Fruit fly (Drosophila melanogaster): ENCODE measurements around the gene awd.

Gene awd

DNA sequence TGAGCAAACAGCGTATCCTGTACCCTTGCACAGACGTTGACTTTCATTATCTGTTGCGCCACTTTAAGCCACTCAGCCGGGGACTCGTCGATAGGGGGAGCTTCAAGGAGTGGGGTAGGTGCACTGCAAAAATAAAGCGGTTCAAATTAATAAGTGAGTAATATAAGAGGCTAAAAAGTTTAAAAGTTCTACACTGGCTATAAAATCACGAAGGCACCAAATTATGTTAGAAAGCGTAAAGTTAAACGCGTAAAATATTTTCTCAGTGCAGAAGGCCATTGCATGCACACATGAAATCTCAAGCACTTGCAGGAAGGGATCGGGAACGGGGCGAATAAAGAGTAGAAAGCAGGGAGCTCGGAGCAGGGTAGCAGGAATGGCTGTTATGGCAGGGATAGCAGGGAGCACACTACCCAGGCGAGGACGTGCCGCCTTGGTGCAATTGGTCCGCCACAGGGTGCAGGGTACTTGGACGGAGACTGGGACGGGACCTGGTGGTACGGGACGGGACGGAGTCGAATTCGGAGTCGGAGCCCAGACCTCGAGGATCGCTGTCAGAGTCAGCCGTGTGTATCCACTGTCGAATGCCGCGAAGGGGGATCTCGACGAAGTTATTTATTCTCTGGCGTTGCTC lies 47.6 kb downstream of the awd start (continued):
- TF ChIP-seq jim (GFP tag; optimal IDR thresholded peaks at IDR 0.05) (no peak), tai (GFP tag; optimal IDR thresholded peaks at IDR 0.05) (no peak)

DNA sequence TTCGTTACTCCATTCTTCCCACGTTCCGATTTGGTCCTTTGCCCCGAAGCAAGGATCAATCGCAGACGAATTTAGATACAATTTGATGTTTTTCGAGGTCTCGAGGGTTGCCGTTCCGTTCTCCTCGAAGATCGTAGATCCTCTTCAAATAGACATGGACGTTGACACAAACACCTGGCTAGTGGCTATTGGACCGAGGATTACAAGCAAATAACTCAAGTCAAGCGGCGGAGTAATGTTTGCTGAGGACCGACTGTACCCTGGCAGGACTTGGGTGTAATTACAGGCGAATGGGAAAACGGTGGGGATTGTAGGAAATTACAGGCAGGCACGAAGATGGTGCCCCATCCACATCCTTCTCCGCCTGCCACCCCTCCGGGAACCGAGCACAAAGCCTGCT lies 48.3 kb downstream of the awd start:
- TF ChIP-seq Myc (optimal IDR thresholded peaks at IDR 0.05) (no peak), Abd-B (GFP tag; optimal IDR thresholded peaks at IDR 0.05) (no peak), woc (GFP tag; optimal IDR thresholded peaks at IDR 0.05) (no peak), tai (GFP tag; optimal IDR thresholded peaks at IDR 0.05) (no peak), OdsH (GFP tag; optimal IDR thresholded peaks at IDR 0.05) (no peak), rgr (GFP tag; optimal IDR thresholded peaks at IDR 0.05) (no peak), Dif (GFP tag; optimal IDR thresholded peaks at IDR 0.05; ENCODE audit: partially characterized antibody) (no peak), Jra (GFP tag; optimal IDR thresholded peaks at IDR 0.05) (no peak), dl (GFP tag; optimal IDR thresholded peaks at IDR 0.05; ENCODE audit: insufficient read depth in 1 of 2, partially characterized antibody in 2 of 2) (no peak), dmrt93B (GFP tag; optimal IDR thresholded peaks at IDR 0.05) (no peak), brk (GFP tag; optimal IDR thresholded peaks at IDR 0.05) (no peak), Hr78 (GFP tag; optimal IDR thresholded peaks at IDR 0.05) (no peak), Mio (GFP tag; optimal IDR thresholded peaks at IDR 0.05) (no peak), Hr83 (GFP tag; optimal IDR thresholded peaks at IDR 0.05; ENCODE audit: poor library complexity, severe bottlenecking) (no peak), jim (GFP tag; optimal IDR thresholded peaks at IDR 0.05) (no peak), fru (GFP tag; optimal IDR thresholded peaks at IDR 0.05) (no peak), CrebA (GFP tag; optimal IDR thresholded peaks at IDR 0.05; ENCODE audit: borderline replicate concordance) (no peak), h (GFP tag; optimal IDR thresholded peaks at IDR 0.05) (no peak)

DNA sequence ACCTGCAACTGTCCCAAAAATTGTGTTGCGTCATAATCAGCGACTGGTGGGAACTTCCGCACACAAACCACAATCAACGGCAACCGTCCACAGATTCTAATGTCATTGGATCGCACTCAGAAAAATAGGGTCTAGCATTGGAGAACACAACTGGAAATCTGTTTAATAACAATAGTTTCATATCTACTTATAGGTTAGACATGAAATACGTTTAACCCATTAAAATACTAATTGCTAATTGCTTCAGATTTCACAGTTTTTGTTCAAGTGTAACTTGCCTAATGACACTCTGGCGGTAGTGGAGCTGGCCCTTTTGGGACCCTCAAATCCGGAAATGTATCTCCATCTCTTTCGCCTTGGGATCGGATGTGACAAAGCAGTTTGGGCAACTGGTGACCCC lies 49.2 kb downstream of the awd start:
- no peak for TF ChIP-seq fru (GFP tag; optimal IDR thresholded peaks at IDR 0.05)
- no peak for TF ChIP-seq Hnf4 (GFP tag; optimal IDR thresholded peaks at IDR 0.05)
- TF ChIP-seq dsf (GFP tag; optimal IDR thresholded peaks at IDR 0.05; ENCODE audit: borderline replicate concordance): no peak
- TF ChIP-seq GATAd (GFP tag; optimal IDR thresholded peaks at IDR 0.05): no peak
- TF ChIP-seq h (GFP tag; optimal IDR thresholded peaks at IDR 0.05): peak; percentile 0
- no peak for TF ChIP-seq Abd-B (GFP tag; optimal IDR thresholded peaks at IDR 0.05)
- no peak for TF ChIP-seq woc (GFP tag; optimal IDR thresholded peaks at IDR 0.05)
- TF ChIP-seq psq (GFP tag; optimal IDR thresholded peaks at IDR 0.05): no peak
- TF ChIP-seq sv (GFP tag; optimal IDR thresholded peaks at IDR 0.05): no peak
- TF ChIP-seq sage (GFP tag; optimal IDR thresholded peaks at IDR 0.05): no peak
- no peak for TF ChIP-seq pan (optimal IDR thresholded peaks at IDR 0.05)
- TF ChIP-seq foxo (GFP tag; optimal IDR thresholded peaks at IDR 0.05): peak in 1 of 2 experiments; percentile 32
- no peak for TF ChIP-seq HLH106 (tag; optimal IDR thresholded peaks at IDR 0.05)

Measured in whole organism, wandering third instar larva.